Fruit fly (Drosophila melanogaster): ENCODE results near the gene CG42371.

Gene CG42371

dm6 chr2L:2201107-2201561 is 15.9 kb downstream of the CG42371 start (continued):
- TF ChIP-seq CG11723 (GFP tag; optimal IDR thresholded peaks at IDR 0.05) (peak; percentile 83), NfI (GFP tag; optimal IDR thresholded peaks at IDR 0.05) (peak; percentile 79), CG10274 (GFP tag; optimal IDR thresholded peaks at IDR 0.05) (peak; percentile 46), Usf (GFP tag; optimal IDR thresholded peaks at IDR 0.05) (peak; percentile 67), CG9876 (GFP tag; optimal IDR thresholded peaks at IDR 0.05) (peak; percentile 10), dpn (GFP tag; optimal IDR thresholded peaks at IDR 0.05) (peak; percentile 38 to 78), CG43689 (GFP tag; IDR thresholded peaks at IDR 0.05) (no peak), Oli (tag; optimal IDR thresholded peaks at IDR 0.05) (peak; percentile 88), jumu (GFP tag; optimal IDR thresholded peaks at IDR 0.05) (peak; percentile 60), pum (GFP tag; optimal IDR thresholded peaks at IDR 0.05) (peak; percentile 74), lilli (GFP tag; optimal IDR thresholded peaks at IDR 0.05) (peak; percentile 54), CG10209 (GFP tag; optimal IDR thresholded peaks at IDR 0.05) (peak; percentile 84), Bdp1 (GFP tag; optimal IDR thresholded peaks at IDR 0.05) (peak; percentile 29), amos (GFP tag; IDR thresholded peaks at IDR 0.05; ENCODE audit: partially characterized antibody) (no peak), Asciz (GFP tag; optimal IDR thresholded peaks at IDR 0.05) (peak; percentile 95), tin (GFP tag; optimal IDR thresholded peaks at IDR 0.05) (peak; percentile 74), CG14860 (GFP tag; IDR thresholded peaks at IDR 0.05; ENCODE audit: partially characterized antibody) (no peak; the same call in 2 of the 3 replicates), danr (GFP tag; IDR thresholded peaks at IDR 0.05) (peak; percentile 61; the same call in 1 of the 2 replicates), tio (GFP tag; optimal IDR thresholded peaks at IDR 0.05) (peak; percentile 84), Mrtf (GFP tag; IDR thresholded peaks at IDR 0.05) (peak; percentile 48; the same call in 2 of the 3 replicates), slou (GFP tag; optimal IDR thresholded peaks at IDR 0.05) (peak; percentile 53), Stat92E (GFP tag; optimal IDR thresholded peaks at IDR 0.05) (peak in 1 of 3 experiments; percentile 95), wor (GFP tag; IDR thresholded peaks at IDR 0.05) (peak; percentile 71), unpg (GFP tag; optimal IDR thresholded peaks at IDR 0.05) (peak; percentile 87), Sox100B (GFP tag; optimal IDR thresholded peaks at IDR 0.05) (peak; percentile 92), CG7556 (GFP tag; optimal IDR thresholded peaks at IDR 0.05) (peak; percentile 86), MESR4 (GFP tag; optimal IDR thresholded peaks at IDR 0.05) (peak; percentile 0), crol (GFP tag; IDR thresholded peaks at IDR 0.05) (peak; percentile 95), CG6791 (GFP tag; IDR thresholded peaks at IDR 0.05; ENCODE audit: partially characterized antibody) (no peak), CG11560 (tag; IDR thresholded peaks at IDR 0.05) (no peak), kni (GFP tag; optimal IDR thresholded peaks at IDR 0.05) (peak; percentile 54), CG9437 (GFP tag; optimal IDR thresholded peaks at IDR 0.05) (peak; percentile 70), CG3065 (GFP tag; optimal IDR thresholded peaks at IDR 0.05) (peak; percentile 61), fru (optimal IDR thresholded peaks at IDR 0.05) (no peak), CG10321 (GFP tag; IDR thresholded peaks at IDR 0.05) (0 out of 2 replicates have a peak, but pooled peaks have one; percentile 7), corto (GFP tag; optimal IDR thresholded peaks at IDR 0.05) (peak; percentile 42), BtbVII (GFP tag; optimal IDR thresholded peaks at IDR 0.05) (peak; percentile 71), gcm2 (GFP tag; optimal IDR thresholded peaks at IDR 0.05) (peak; percentile 2), CG32772 (GFP tag; IDR thresholded peaks at IDR 0.05) (peak; percentile 67; the same call in 1 of the 2 replicates), tna (GFP tag; IDR thresholded peaks at IDR 0.05; ENCODE audit: partially characterized antibody) (no peak), Ptx1 (GFP tag; IDR thresholded peaks at IDR 0.05) (peak; percentile 76), seq (GFP tag; IDR thresholded peaks at IDR 0.05) (no peak), lmd (GFP tag; IDR thresholded peaks at IDR 0.05) (peak; percentile 68; the same call in 1 of the 2 replicates), zfh2 (GFP tag; optimal IDR thresholded peaks at IDR 0.05) (no peak), CG10267 (tag; optimal IDR thresholded peaks at IDR 0.05) (peak; percentile 81), CG17359 (tag; optimal IDR thresholded peaks at IDR 0.05) (peak; percentile 89), Hr78 (GFP tag; optimal IDR thresholded peaks at IDR 0.05) (peak in 1 of 2 experiments; percentile 67), exex (tag; optimal IDR thresholded peaks at IDR 0.05) (no peak), CG16779 (GFP tag; IDR thresholded peaks at IDR 0.05) (no peak), Tbp (GFP tag; optimal IDR thresholded peaks at IDR 0.05) (no peak)

Data from whole organism, embryonic.